Fruit fly (Drosophila melanogaster) whole organism, embryonic: ENCODE results near the gene EMC5.

ENCODE experiments used
- Adf1 ChIP-seq: fragments of 200-800 bp; sonication (Bioruptor generic); IDR thresholded peaks from 2 replicates; pipeline ENCODE4 v1.3.6; 2022; ENCODE audit warnings: missing biosample characterization, missing genetic modification characterization
- B-H2 ChIP-seq: fragments of 200-800 bp; sonication (Bioruptor generic); optimal IDR thresholded peaks from 2 replicates; lab custom pipeline; 2018; ENCODE audit warnings: missing biosample characterization, mild to moderate bottlenecking, missing genetic modification characterization
- Bteb2 ChIP-seq: fragments of 200-800 bp; sonication (Bioruptor generic); optimal IDR thresholded peaks from 2 replicates; lab custom pipeline; 2016; ENCODE audit warnings: missing biosample characterization, missing genetic modification characterization
- CG10431 ChIP-seq: fragments of 200-800 bp; sonication (Bioruptor generic); optimal IDR thresholded peaks from 3 replicates; lab custom pipeline; 2018; ENCODE audit warnings: missing biosample characterization, mild to moderate bottlenecking, missing genetic modification characterization
- CG11695 ChIP-seq: fragments of 200-800 bp; sonication (Bioruptor generic); IDR thresholded peaks from 3 replicates; pipeline ENCODE4 v1.3.6; 2022; ENCODE audit warnings: missing biosample characterization, missing genetic modification characterization
- CG12104 ChIP-seq: fragments of 200-800 bp; sonication (Bioruptor generic); optimal IDR thresholded peaks from 3 replicates; lab custom pipeline; 2016; ENCODE audit warnings: missing biosample characterization, missing genetic modification characterization
- CG12391 ChIP-seq: fragments of 200-800 bp; sonication (Bioruptor generic); optimal IDR thresholded peaks from 3 replicates; lab custom pipeline; 2018; ENCODE audit warnings: missing biosample characterization, mild to moderate bottlenecking, missing genetic modification characterization, moderate library complexity
- CG15601 ChIP-seq: fragments of 200-800 bp; sonication (Bioruptor generic); optimal IDR thresholded peaks from 3 replicates; lab custom pipeline; 2019; ENCODE audit warnings: missing biosample characterization, mild to moderate bottlenecking, missing genetic modification characterization, moderate library complexity
- CG2120 ChIP-seq: fragments of 200-800 bp; sonication (Bioruptor generic); optimal IDR thresholded peaks from 3 replicates; lab custom pipeline; 2016; ENCODE audit warnings: missing biosample characterization, missing genetic modification characterization
- CG2678 ChIP-seq: fragments of 200-800 bp; sonication (Bioruptor generic); optimal IDR thresholded peaks from 3 replicates; lab custom pipeline; 2019; ENCODE audit warnings: missing biosample characterization, mild to moderate bottlenecking, missing genetic modification characterization, moderate library complexity
- CG3995 ChIP-seq: fragments of 200-800 bp; sonication (Bioruptor generic); optimal IDR thresholded peaks from 3 replicates; lab custom pipeline; 2016; ENCODE audit warnings: missing biosample characterization, missing genetic modification characterization
- CG4707 ChIP-seq: fragments of 200-800 bp; sonication (Bioruptor generic); optimal IDR thresholded peaks from 2 replicates; lab custom pipeline; 2018; ENCODE audit warnings: missing biosample characterization, mild to moderate bottlenecking, missing genetic modification characterization, moderate library complexity
- CG6683 ChIP-seq: fragments of 200-800 bp; sonication (Bioruptor generic); optimal IDR thresholded peaks from 2 replicates; lab custom pipeline; 2017; ENCODE audit warnings: missing biosample characterization, mild to moderate bottlenecking, missing genetic modification characterization, missing genetic modification reagents
- CG9437 ChIP-seq: fragments of 200-800 bp; sonication (Bioruptor generic); optimal IDR thresholded peaks from 2 replicates; lab custom pipeline; 2018; ENCODE audit warnings: missing biosample characterization, mild to moderate bottlenecking, missing genetic modification characterization
- CG9876 ChIP-seq: fragments of 200-800 bp; sonication (Bioruptor generic); optimal IDR thresholded peaks from 2 replicates; lab custom pipeline; 2016; ENCODE audit warnings: missing biosample characterization, missing genetic modification characterization
- Camta ChIP-seq: fragments of 200-800 bp; sonication (Bioruptor generic); optimal IDR thresholded peaks from 2 replicates; lab custom pipeline; 2016; ENCODE audit warnings: missing biosample characterization, missing genetic modification characterization
- Dll ChIP-seq: fragments of 200-800 bp; sonication (Bioruptor generic); IDR thresholded peaks from 4 replicates; pipeline ENCODE4 v1.3.6; 2022; ENCODE audit warnings: missing biosample characterization, missing genetic modification characterization; ENCODE audit not compliant: partially characterized antibody
- Dp ChIP-seq: fragments of 200-800 bp; sonication (Bioruptor generic); optimal IDR thresholded peaks from 2 replicates; lab custom pipeline; 2018; ENCODE audit warnings: missing biosample characterization, mild to moderate bottlenecking, missing genetic modification characterization, moderate library complexity
- Dref ChIP-seq: fragments of 200-800 bp; sonication (Bioruptor generic); IDR thresholded peaks from 2 replicates; pipeline ENCODE4 v1.3.6; 2022; ENCODE audit warnings: missing biosample characterization, missing genetic modification characterization
- Ets97D ChIP-seq: fragments of 200-800 bp; sonication (Bioruptor generic); optimal IDR thresholded peaks from 3 replicates; lab custom pipeline; 2016; ENCODE audit warnings: missing biosample characterization, missing genetic modification characterization
- Fer1 ChIP-seq: fragments of 200-800 bp; sonication (Bioruptor generic); optimal IDR thresholded peaks from 2 replicates; lab custom pipeline; 2017; ENCODE audit warnings: missing biosample characterization, mild to moderate bottlenecking, missing genetic modification characterization
- Fer2 ChIP-seq: fragments of 200-800 bp; sonication (Bioruptor generic); optimal IDR thresholded peaks from 2 replicates; lab custom pipeline; 2018; ENCODE audit warnings: missing biosample characterization, mild to moderate bottlenecking, missing genetic modification characterization, moderate library complexity
- HLH4C ChIP-seq: fragments of 200-800 bp; sonication (Bioruptor generic); IDR thresholded peaks from 3 replicates; pipeline ENCODE4 v1.3.6; 2022; ENCODE audit warnings: missing biosample characterization, missing genetic modification characterization; ENCODE audit not compliant: partially characterized antibody
- Hr51 ChIP-seq, 2 experiments: fragments of 200-800 bp; sonication (Bioruptor generic); optimal IDR thresholded peaks; 2 replicates in 1 of 2; 3 replicates in 1 of 2; lab custom pipeline; 2016 to 2018; ENCODE audit warnings: missing biosample characterization in 2 of 2, missing genetic modification characterization in 2 of 2, mild to moderate bottlenecking in 1 of 2, moderate library complexity in 1 of 2
- Lim3 ChIP-seq: fragments of 200-800 bp; sonication (Bioruptor generic); IDR thresholded peaks from 2 replicates; pipeline ENCODE4 v1.3.6; 2022; ENCODE audit warnings: missing biosample characterization, missing genetic modification characterization
- Myb ChIP-seq: fragments of 200-800 bp; sonication (Bioruptor generic); optimal IDR thresholded peaks from 2 replicates; lab custom pipeline; 2016; ENCODE audit warnings: missing biosample characterization, missing genetic modification characterization
- Nf-YC ChIP-seq: fragments of 200-800 bp; optimal IDR thresholded peaks from 3 replicates; lab custom pipeline; 2019; ENCODE audit warnings: missing biosample characterization, mild to moderate bottlenecking, missing genetic modification characterization, moderate library complexity
- Scr ChIP-seq: fragments of 200-800 bp; sonication (Bioruptor generic); IDR thresholded peaks from 2 replicates; pipeline ENCODE4 v1.3.6; 2022; ENCODE audit warnings: missing biosample characterization, missing genetic modification characterization; ENCODE audit not compliant: partially characterized antibody
- bsh ChIP-seq, 2 experiments: fragments of 200-800 bp; sonication (Bioruptor generic); optimal IDR thresholded peaks; 2 replicates each; lab custom pipeline; 2017 to 2018; ENCODE audit warnings: mild to moderate bottlenecking in 2 of 2, missing biosample characterization in 2 of 2, missing genetic modification characterization in 2 of 2, moderate library complexity in 1 of 2
- chinmo ChIP-seq: fragments of 200-800 bp; sonication (Bioruptor generic); IDR thresholded peaks from 4 replicates; pipeline ENCODE4 v1.3.6; 2022; ENCODE audit warnings: missing biosample characterization, missing genetic modification characterization; ENCODE audit not compliant: partially characterized antibody
- crp ChIP-seq, 2 experiments: fragments of 200-800 bp; sonication (Bioruptor generic); optimal IDR thresholded peaks; 2 replicates in 1 of 2; 3 replicates in 1 of 2; lab custom pipeline; 2017; ENCODE audit warnings: missing biosample characterization in 2 of 2, missing genetic modification characterization in 2 of 2, mild to moderate bottlenecking in 1 of 2, moderate library complexity in 1 of 2
- da ChIP-seq: fragments of 200-800 bp; sonication (Bioruptor generic); optimal IDR thresholded peaks from 2 replicates; lab custom pipeline; 2016; ENCODE audit warnings: missing biosample characterization, missing genetic modification characterization
- danr ChIP-seq: fragments of 200-800 bp; sonication (Bioruptor generic); IDR thresholded peaks from 2 replicates; pipeline ENCODE4 v1.3.6; 2022; ENCODE audit warnings: missing biosample characterization, missing genetic modification characterization
- fd102C ChIP-seq: fragments of 200-800 bp; sonication (Bioruptor generic); optimal IDR thresholded peaks from 2 replicates; lab custom pipeline; 2018; ENCODE audit warnings: missing biosample characterization, mild to moderate bottlenecking, missing genetic modification characterization, moderate library complexity
- fru ChIP-seq: fragments of >200 bp; optimal IDR thresholded peaks from 2 replicates; lab custom pipeline; 2017
- gcm2 ChIP-seq: fragments of 200-800 bp; sonication (Bioruptor generic); optimal IDR thresholded peaks from 2 replicates; lab custom pipeline; 2016; ENCODE audit warnings: missing biosample characterization, missing genetic modification characterization
- gsb-n ChIP-seq: fragments of 200-800 bp; sonication (Bioruptor generic); optimal IDR thresholded peaks from 3 replicates; lab custom pipeline; 2018; ENCODE audit warnings: missing biosample characterization, mild to moderate bottlenecking, missing genetic modification characterization
- kay ChIP-seq: fragments of 200-800 bp; sonication (Bioruptor generic); optimal IDR thresholded peaks from 2 replicates; lab custom pipeline; 2016; ENCODE audit warnings: missing biosample characterization, missing genetic modification characterization
- nau ChIP-seq: fragments of 200-800 bp; sonication (Bioruptor generic); optimal IDR thresholded peaks from 3 replicates; lab custom pipeline; 2017; ENCODE audit warnings: missing biosample characterization, mild to moderate bottlenecking, missing genetic modification characterization, missing genetic modification reagents
- pan ChIP-seq, 4 experiments: fragments of >200 bp in 3 of 4; fragments of 200-800 bp in 1 of 4; sonication (Bioruptor generic) in 1 of 4; optimal IDR thresholded peaks in 3 of 4; IDR thresholded peaks in 1 of 4; 2 replicates each; pipeline versions ENCODE4 v1.3.6 to Lab custom; 2017 to 2022; ENCODE audit warnings: missing biosample characterization in 2 of 4, missing genetic modification characterization in 2 of 4, mixed read lengths in 1 of 4
- pita ChIP-seq: fragments of 200-800 bp; sonication (Bioruptor generic); optimal IDR thresholded peaks from 2 replicates; lab custom pipeline; 2017; ENCODE audit warnings: missing biosample characterization, mild to moderate bottlenecking, missing genetic modification characterization
- pros ChIP-seq: fragments of 200-800 bp; sonication (Bioruptor generic); optimal IDR thresholded peaks from 3 replicates; lab custom pipeline; 2019; ENCODE audit warnings: missing biosample characterization, mild to moderate bottlenecking, missing genetic modification characterization, moderate library complexity
- pzg ChIP-seq: fragments of 200-800 bp; sonication (Bioruptor generic); optimal IDR thresholded peaks from 3 replicates; lab custom pipeline; 2018; ENCODE audit warnings: missing biosample characterization, mild to moderate bottlenecking, missing genetic modification characterization, moderate library complexity
- scrt ChIP-seq: fragments of 200-800 bp; sonication (Bioruptor generic); optimal IDR thresholded peaks from 2 replicates; lab custom pipeline; 2018; ENCODE audit warnings: missing biosample characterization, mild to moderate bottlenecking, missing genetic modification characterization, moderate library complexity
- sob ChIP-seq: fragments of 200-800 bp; sonication (Bioruptor generic); IDR thresholded peaks from 2 replicates; pipeline ENCODE4 v1.3.6; 2022; ENCODE audit warnings: missing biosample characterization, missing genetic modification characterization
- stwl ChIP-seq: fragments of 200-800 bp; sonication (Bioruptor generic); optimal IDR thresholded peaks from 3 replicates; lab custom pipeline; 2018; ENCODE audit warnings: missing biosample characterization, mild to moderate bottlenecking, missing genetic modification characterization, moderate library complexity
- sug ChIP-seq: fragments of 200-800 bp; optimal IDR thresholded peaks from 2 replicates; lab custom pipeline; 2019; ENCODE audit warnings: missing biosample characterization, mild to moderate bottlenecking, missing genetic modification characterization, moderate library complexity
- tgo ChIP-seq: fragments of 200-800 bp; sonication (Bioruptor generic); IDR thresholded peaks from 3 replicates; pipeline ENCODE4 v1.3.6; 2022; ENCODE audit warnings: missing biosample characterization, missing genetic modification characterization
- tx ChIP-seq: fragments of 200-800 bp; sonication (Bioruptor generic); optimal IDR thresholded peaks from 2 replicates; lab custom pipeline; 2016; ENCODE audit warnings: missing biosample characterization, missing genetic modification characterization
- zfh1 ChIP-seq: fragments of 200-800 bp; sonication (Bioruptor generic); IDR thresholded peaks from 3 replicates; pipeline ENCODE4 v1.3.6; 2022; ENCODE audit warnings: missing biosample characterization, missing genetic modification characterization

Gene EMC5

DNA sequence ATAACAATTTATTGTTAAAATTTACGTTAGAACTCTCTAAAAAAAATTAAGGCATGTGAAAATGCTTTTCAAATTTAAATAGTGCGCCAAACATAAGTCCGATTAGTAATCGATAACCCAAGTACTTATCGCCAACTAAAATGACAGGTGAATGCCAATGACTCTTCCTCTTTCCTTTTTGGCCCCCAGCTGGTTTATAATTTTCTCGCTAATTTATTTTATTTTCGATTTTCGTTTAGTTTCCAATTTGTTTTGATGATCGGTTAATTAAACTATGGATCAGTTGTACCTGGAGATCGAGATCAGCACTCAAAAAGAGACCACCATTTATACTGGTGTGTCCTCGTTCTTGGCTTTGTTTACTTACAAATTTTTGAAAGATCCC is 38.8 kb upstream of the EMC5 start, which contains the start of gene CG10428 (continued):
- TF ChIP-seq Fer2 (tag; lab: Kevin White, UChicago) (no peak), Dref (GFP tag; lab: Robert Waterston, UW) (peak; percentile 93), CG10431 (GFP tag; lab: Kevin White, UChicago) (no peak), chinmo (0 out of 4 replicates have a peak, but pooled peaks have one; percentile 11), Myb (GFP tag; lab: Kevin White, UChicago) (no peak), fd102C (GFP tag; lab: Kevin White, UChicago) (no peak), CG12391 (tag; lab: Kevin White, UChicago) (no peak), HLH4C (GFP tag; lab: Robert Waterston, UW) (peak; percentile 63), Lim3 (GFP tag; lab: Robert Waterston, UW) (no peak), tgo (GFP tag; lab: Robert Waterston, UW) (no peak), Dp (GFP tag; lab: Kevin White, UChicago) (peak; percentile 93), CG3995 (GFP tag; lab: Kevin White, UChicago) (no peak), Bteb2 (no peak), CG11695 (no peak), da (GFP tag; lab: Kevin White, UChicago) (no peak), Nf-YC (tag; lab: Kevin White, UChicago) (no peak), Ets97D (GFP tag; lab: Kevin White, UChicago) (no peak), B-H2 (GFP tag; lab: Kevin White, UChicago) (no peak), gcm2 (GFP tag; lab: Kevin White, UChicago) (no peak), CG9437 (GFP tag; lab: Kevin White, UChicago) (no peak), Fer1 (GFP tag; lab: Kevin White, UChicago) (no peak), bsh (GFP tag; optimal IDR thresholded peaks at IDR 0.05; lab: Kevin White, UChicago) (no peak), stwl (tag; lab: Kevin White, UChicago) (peak; percentile 23), CG15601 (tag; lab: Kevin White, UChicago) (no peak), zfh1 (GFP tag; lab: Robert Waterston, UW) (no peak), danr (no peak), CG4707 (GFP tag; lab: Kevin White, UChicago) (no peak), CG12104 (GFP tag; lab: Kevin White, UChicago) (no peak), scrt (no peak), pros (GFP tag; lab: Kevin White, UChicago) (no peak), fru (lab: Kevin White, UChicago) (no peak), pita (no peak), Adf1 (GFP tag; lab: Robert Waterston, UW) (no peak), tx (GFP tag; lab: Kevin White, UChicago) (no peak), CG9876 (GFP tag; lab: Kevin White, UChicago) (no peak), gsb-n (tag; lab: Kevin White, UChicago) (no peak), sug (peak; percentile 99), kay (GFP tag; lab: Kevin White, UChicago) (no peak), CG6683 (GFP tag; lab: Kevin White, UChicago) (no peak), Camta (GFP tag; lab: Kevin White, UChicago) (no peak), CG2678 (no peak), Dll (peak; percentile 59; the same call in 1 of the 4 replicates), pan (optimal IDR thresholded peaks at IDR 0.05; lab: Kevin White, UChicago) (no peak), pan (GFP tag; optimal IDR thresholded peaks at IDR 0.05 in 1 of 2, IDR thresholded peaks at IDR 0.05 in 1 of 2) (no peak), nau (no peak), pzg (GFP tag; lab: Kevin White, UChicago) (peak; percentile 69), sob (GFP tag; lab: Robert Waterston, UW) (no peak), Hr51 (GFP tag; optimal IDR thresholded peaks at IDR 0.05; lab: Kevin White, UChicago) (no peak), Scr (GFP tag; lab: Robert Waterston, UW) (peak; percentile 50), CG2120 (GFP tag; lab: Kevin White, UChicago) (no peak), crp (GFP tag; optimal IDR thresholded peaks at IDR 0.05; lab: Kevin White, UChicago) (peak in 1 of 2 experiments; percentile 84)
